Fruit fly (Drosophila melanogaster): ENCODE results near the gene CG33301.

- no peak for TF ChIP-seq Dll (optimal IDR thresholded peaks at IDR 0.05)
- no peak for TF ChIP-seq psq (optimal IDR thresholded peaks at IDR 0.05)
Measured at dm6 chr2L:10064754-10065153, 15.4 kb downstream of the CG33301 start.
